Worm (Caenorhabditis elegans) whole organism, mixed stage, embryonic: ENCODE data around the gene Y6E2A.1.

ENCODE experiments used
- ceh-43 ChIP-seq: fragments of 200-800 bp; sonication (Bioruptor generic); optimal IDR thresholded peaks from 2 replicates; lab custom pipeline; 2018; ENCODE audit warnings: mild to moderate bottlenecking, missing genetic modification characterization, moderate library complexity, missing compliant biosample characterization
- ces-1 ChIP-seq: fragments of 150-350 bp; optimal IDR thresholded peaks from 2 replicates; lab custom pipeline; 2014; ENCODE audit warnings: missing biosample characterization, missing genetic modification reagents, missing genetic modification characterization
- drap-1 ChIP-seq: fragments of 200-800 bp; sonication (Bioruptor generic); optimal IDR thresholded peaks from 3 replicates; lab custom pipeline; 2018; ENCODE audit warnings: mild to moderate bottlenecking, missing genetic modification characterization, missing compliant biosample characterization
- elt-1 ChIP-seq: sonication (generic microtip); optimal IDR thresholded peaks from 2 replicates; lab custom pipeline; 2017; ENCODE audit warnings: missing genetic modification characterization, mild to moderate bottlenecking, missing compliant biosample characterization, antibody characterized with exemption, moderate library complexity, borderline replicate concordance; ENCODE audit not compliant: insufficient read depth
- elt-3 ChIP-seq: fragments of 150-350 bp; optimal IDR thresholded peaks from 2 replicates; lab custom pipeline; 2014; ENCODE audit warnings: missing biosample characterization, missing genetic modification characterization
- flh-1 ChIP-seq: fragments of 200-800 bp; sonication (Bioruptor generic); optimal IDR thresholded peaks from 2 replicates; lab custom pipeline; 2018; ENCODE audit warnings: mild to moderate bottlenecking, missing genetic modification characterization, moderate library complexity, missing compliant biosample characterization
- ham-2 ChIP-seq: fragments of 200-800 bp; sonication (Bioruptor generic); optimal IDR thresholded peaks from 2 replicates; lab custom pipeline; 2018; ENCODE audit warnings: mild to moderate bottlenecking, missing genetic modification characterization, missing compliant biosample characterization
- hlh-1 ChIP-seq: fragments of 150-350 bp; optimal IDR thresholded peaks from 2 replicates; lab custom pipeline; 2014; ENCODE audit warnings: missing biosample characterization, missing genetic modification reagents, missing genetic modification characterization
- lin-32 ChIP-seq: fragments of 200-800 bp; sonication (Bioruptor generic); optimal IDR thresholded peaks from 2 replicates; lab custom pipeline; 2018; ENCODE audit warnings: mild to moderate bottlenecking, missing genetic modification characterization, missing compliant biosample characterization
- nhr-12 ChIP-seq: fragments of 150-350 bp; optimal IDR thresholded peaks from 2 replicates; lab custom pipeline; 2014; ENCODE audit warnings: missing biosample characterization, missing genetic modification characterization
- nhr-2 ChIP-seq: fragments of 150-350 bp; optimal IDR thresholded peaks from 2 replicates; lab custom pipeline; 2014; ENCODE audit warnings: missing biosample characterization, missing genetic modification characterization
- nhr-237 ChIP-seq: fragments of 150-350 bp; optimal IDR thresholded peaks from 2 replicates; lab custom pipeline; 2014; ENCODE audit warnings: missing biosample characterization, missing genetic modification characterization
- nhr-28 ChIP-seq: fragments of 150-350 bp; optimal IDR thresholded peaks from 2 replicates; lab custom pipeline; 2014; ENCODE audit warnings: missing biosample characterization, missing genetic modification characterization
- nhr-76 ChIP-seq: sonication (generic microtip); optimal IDR thresholded peaks from 2 replicates; lab custom pipeline; 2017; ENCODE audit warnings: missing biosample characterization, missing genetic modification characterization
- pha-4 ChIP-seq: fragments of 150-350 bp; optimal IDR thresholded peaks from 2 replicates; lab custom pipeline; 2018; ENCODE audit warnings: missing biosample characterization, missing genetic modification reagents, missing genetic modification characterization
- sem-2 ChIP-seq: fragments of 200-800 bp; sonication (Bioruptor generic); optimal IDR thresholded peaks from 2 replicates; lab custom pipeline; 2018; ENCODE audit warnings: mild to moderate bottlenecking, missing genetic modification characterization, missing compliant biosample characterization
- sptf-1 ChIP-seq: sonication (generic microtip); optimal IDR thresholded peaks from 2 replicates; lab custom pipeline; 2017; ENCODE audit warnings: mild to moderate bottlenecking, missing genetic modification characterization, moderate library complexity, missing compliant biosample characterization
- tbx-8 ChIP-seq: fragments of 200-800 bp; sonication (Bioruptor generic); optimal IDR thresholded peaks from 2 replicates; lab custom pipeline; 2018; ENCODE audit warnings: mild to moderate bottlenecking, missing genetic modification characterization, moderate library complexity, missing compliant biosample characterization
- unc-120 ChIP-seq: sonication (generic microtip); optimal IDR thresholded peaks from 2 replicates; lab custom pipeline; 2017; ENCODE audit warnings: missing genetic modification characterization, missing compliant biosample characterization; ENCODE audit not compliant: poor library complexity, severe bottlenecking
- unc-39 ChIP-seq: fragments of 150-350 bp; optimal IDR thresholded peaks from 2 replicates; lab custom pipeline; 2014; ENCODE audit warnings: missing biosample characterization, missing genetic modification characterization
- unc-62 ChIP-seq: fragments of 150-350 bp; optimal IDR thresholded peaks from 2 replicates; lab custom pipeline; 2014; ENCODE audit warnings: missing biosample characterization, missing genetic modification reagents, missing genetic modification characterization
- zip-8 ChIP-seq: fragments of 150-350 bp; optimal IDR thresholded peaks from 2 replicates; lab custom pipeline; 2014; ENCODE audit warnings: missing biosample characterization, missing genetic modification characterization

Gene Y6E2A.1

DNA sequence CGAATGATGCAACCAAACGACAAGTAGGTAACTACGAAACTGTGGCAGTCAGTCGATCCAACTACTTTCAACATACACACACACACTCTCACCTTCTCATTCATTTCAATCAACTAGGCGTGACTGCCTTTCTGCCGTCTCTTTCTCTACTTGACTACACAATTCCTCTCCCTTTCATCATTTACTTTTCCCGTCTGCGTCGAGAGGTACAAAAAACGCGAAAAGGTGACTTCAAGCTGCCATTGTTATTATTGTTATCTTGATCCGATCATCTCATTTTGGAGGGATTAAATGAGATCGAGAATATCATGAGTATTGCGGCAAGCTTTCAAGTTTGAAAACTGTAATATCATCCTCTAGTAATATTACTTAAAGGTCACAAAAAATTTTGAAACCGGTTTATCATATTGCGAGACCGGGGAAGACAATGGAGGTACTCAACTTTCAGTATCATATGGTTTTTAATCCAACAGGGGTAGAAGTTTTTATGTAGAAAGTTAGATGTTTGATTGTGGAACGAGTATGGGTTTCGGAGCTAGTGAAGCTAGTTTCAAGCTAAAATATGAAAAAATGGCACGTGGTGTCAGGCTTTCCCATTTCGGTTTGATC lies 46.1 kb downstream of the Y6E2A.1 start:
- TF ChIP-seq elt-1 (tag; lab: Kevin White, UChicago) (peak; percentile 68), hlh-1 (tag; lab: Kevin White, UChicago) (peak; percentile 9), ces-1 (GFP tag; lab: Kevin White, UChicago) (no peak), unc-62 (GFP tag; lab: Kevin White, UChicago) (peak; percentile 68)
- TF ChIP-seq, all 35 proteins: peak for 3

DNA sequence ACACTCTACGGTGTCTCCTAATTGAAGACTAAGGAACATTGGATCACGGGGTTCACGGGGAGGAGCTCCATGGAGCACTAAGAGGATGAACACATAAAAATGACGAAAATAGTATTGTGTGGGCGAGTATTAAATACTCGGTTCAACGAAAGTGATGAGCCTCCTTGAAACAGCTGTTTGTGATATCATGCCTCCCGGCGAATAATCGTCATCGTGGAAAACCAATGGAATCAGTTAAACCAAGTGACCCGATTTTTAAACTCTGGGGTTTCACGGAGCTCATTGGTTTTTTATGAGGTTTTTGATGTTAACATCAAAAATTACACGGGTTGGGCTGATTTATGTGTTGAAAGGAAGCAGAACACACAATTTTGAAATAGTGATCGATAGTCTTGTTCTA lies 48.7 kb downstream of the Y6E2A.1 start:
- no peak for TF ChIP-seq sem-2 (GFP tag; lab: Kevin White, UChicago)
- no peak for TF ChIP-seq drap-1 (GFP tag; lab: Kevin White, UChicago)
- no peak for TF ChIP-seq elt-3 (tag; lab: Kevin White, UChicago)
- no peak for TF ChIP-seq ham-2 (GFP tag; lab: Kevin White, UChicago)
- TF ChIP-seq unc-39 (tag; lab: Kevin White, UChicago): no peak
- TF ChIP-seq pha-4: no peak
- no peak for TF ChIP-seq zip-8
- TF ChIP-seq tbx-8 (GFP tag; lab: Kevin White, UChicago): no peak
- no peak for TF ChIP-seq lin-32 (GFP tag; lab: Kevin White, UChicago)
- no peak for TF ChIP-seq unc-120
- TF ChIP-seq nhr-12 (tag; lab: Kevin White, UChicago): no peak
- no peak for TF ChIP-seq sptf-1 (tag; lab: Kevin White, UChicago)
- TF ChIP-seq ces-1 (GFP tag; lab: Kevin White, UChicago): no peak
- TF ChIP-seq nhr-237 (tag; lab: Kevin White, UChicago): no peak
- TF ChIP-seq nhr-2: no peak
- no peak for TF ChIP-seq ceh-43 (GFP tag; lab: Kevin White, UChicago)
- no peak for TF ChIP-seq nhr-76
- TF ChIP-seq flh-1: no peak

ce11 chrV:15661003-15661402 lies 49.3 kb downstream of the Y6E2A.1 start:
- TF ChIP-seq nhr-28 (tag; lab: Kevin White, UChicago) (no peak), ces-1 (GFP tag; lab: Kevin White, UChicago) (no peak), pha-4 (no peak), elt-1 (tag; lab: Kevin White, UChicago) (peak; percentile 94), ham-2 (GFP tag; lab: Kevin White, UChicago) (peak; percentile 43)
